Fruit fly (Drosophila melanogaster) whole organism, wandering third instar larva: Measurements from ENCODE around the gene Drak.
"Not testable (repeated sequence)": the region's sequence is repeated elsewhere in the genome, so short reads cannot be mapped to it uniquely, and the experiment has no call there.

Source experiments
- Abd-B ChIP-seq: fragments of >200 bp; optimal IDR thresholded peaks from 2 replicates; lab custom pipeline; 2017; ENCODE audit warnings: missing biosample characterization, missing genetic modification characterization
- CG9705 ChIP-seq: fragments of 200-800 bp; sonication (Bioruptor generic); optimal IDR thresholded peaks from 2 replicates; lab custom pipeline; 2018; ENCODE audit warnings: missing biosample characterization, mild to moderate bottlenecking, missing genetic modification characterization
- Dfd ChIP-seq: fragments of >200 bp; optimal IDR thresholded peaks from 2 replicates; lab custom pipeline; 2017; ENCODE audit warnings: missing biosample characterization, missing genetic modification characterization
- Dif ChIP-seq: fragments of 200-275, 200-300 bp; sonication (Bioruptor generic); optimal IDR thresholded peaks from 2 replicates; lab custom pipeline; 2018; ENCODE audit warnings: missing biosample characterization, missing genetic modification characterization; ENCODE audit not compliant: partially characterized antibody
- Hr78 ChIP-seq: fragments of >200 bp; optimal IDR thresholded peaks from 2 replicates; lab custom pipeline; 2017; ENCODE audit warnings: missing biosample characterization, missing genetic modification characterization
- Myc ChIP-seq: fragments of >200 bp; optimal IDR thresholded peaks from 2 replicates; lab custom pipeline; 2017
- N ChIP-seq: fragments of >200 bp; optimal IDR thresholded peaks from 2 replicates; lab custom pipeline; 2018; ENCODE audit warnings: missing biosample characterization, missing external identifiers, missing genetic modification characterization
- OdsH ChIP-seq: fragments of 200-800 bp; sonication (Bioruptor generic); optimal IDR thresholded peaks from 2 replicates; lab custom pipeline; 2016; ENCODE audit warnings: missing biosample characterization, mild to moderate bottlenecking, missing genetic modification characterization
- foxo ChIP-seq, 2 experiments: fragments of 200-800 bp; sonication (Bioruptor generic); optimal IDR thresholded peaks; 2 replicates in 1 of 2; 3 replicates in 1 of 2; lab custom pipeline; 2016 to 2017; ENCODE audit warnings: missing biosample characterization in 2 of 2, missing genetic modification characterization in 2 of 2
- psq ChIP-seq: fragments of 200-800 bp; sonication (Bioruptor generic); optimal IDR thresholded peaks from 3 replicates; lab custom pipeline; 2017; ENCODE audit warnings: missing biosample characterization, mild to moderate bottlenecking, missing genetic modification characterization, moderate library complexity
- usp ChIP-seq: fragments of >200 bp; optimal IDR thresholded peaks from 2 replicates; lab custom pipeline; 2017; ENCODE audit warnings: missing biosample characterization, missing genetic modification characterization
- woc ChIP-seq: sonication (Bioruptor generic); optimal IDR thresholded peaks from 2 replicates; lab custom pipeline; 2016; ENCODE audit warnings: missing biosample characterization, mild to moderate bottlenecking, missing genetic modification characterization

DNA sequence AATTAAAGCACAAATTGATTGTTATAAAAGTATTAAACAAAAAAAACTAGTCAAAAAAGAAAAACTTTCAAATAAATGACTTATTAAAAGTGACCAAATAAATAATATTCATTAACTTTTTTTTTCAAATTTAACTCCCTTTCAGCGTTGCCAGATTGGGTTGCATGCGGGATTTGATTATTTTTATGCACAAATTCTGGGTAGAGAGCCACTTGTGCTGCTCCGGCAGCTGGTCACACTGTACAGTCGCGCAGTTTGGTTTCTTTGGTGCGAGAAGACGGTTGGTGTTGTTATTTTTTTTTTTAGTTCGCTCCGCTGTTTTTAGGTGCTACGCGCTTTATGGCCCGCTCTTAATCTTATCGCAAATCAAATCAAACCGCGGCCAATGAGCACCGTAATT is 106.7 kb downstream of the Drak start, which contains the start of gene rho-4:
- TF ChIP-seq woc; Abd-B (GFP tag; lab: Kevin White, UChicago); Myc; CG9705; foxo (GFP tag; optimal IDR thresholded peaks at IDR 0.05; lab: Kevin White, UChicago); N (GFP tag; lab: Kevin White, UChicago); usp (GFP tag; lab: Kevin White, UChicago); Hr78; Dif (GFP tag; lab: Kevin White, UChicago); OdsH (GFP tag; lab: Kevin White, UChicago); Dfd (GFP tag; lab: Kevin White, UChicago); psq: not testable (repeated sequence)
